Fruit fly (Drosophila melanogaster): ENCODE measurements around the gene wa-cup.

The wa-cup gene

DNA sequence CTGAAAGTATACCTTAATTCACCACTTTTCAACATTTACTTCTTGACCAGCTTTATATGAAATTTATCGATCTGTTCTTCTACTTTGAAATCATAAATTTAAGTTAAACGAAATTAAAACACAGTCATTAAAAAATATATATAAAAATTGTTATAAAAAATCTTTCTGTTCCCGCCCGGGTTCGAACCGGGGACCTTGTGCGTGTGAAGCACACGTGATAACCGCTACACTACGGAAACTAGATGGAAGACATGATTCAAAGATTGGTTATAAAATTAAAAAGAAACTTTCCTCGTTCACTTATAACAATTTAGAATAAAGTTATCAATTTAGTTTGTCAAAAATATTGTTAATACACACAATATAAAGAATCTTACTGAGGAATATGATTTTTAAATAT, 51.3 kb downstream of the wa-cup start:
- TF ChIP-seq D1 (tag; optimal IDR thresholded peaks at IDR 0.05) (no peak), Pif1B (GFP tag; optimal IDR thresholded peaks at IDR 0.05) (no peak), Ets98B (GFP tag; IDR thresholded peaks at IDR 0.05) (no peak), CG8301 (tag; optimal IDR thresholded peaks at IDR 0.05) (no peak), CG17806 (tag; optimal IDR thresholded peaks at IDR 0.05) (no peak), CG8159 (tag; optimal IDR thresholded peaks at IDR 0.05) (no peak), CG4496 (GFP tag; IDR thresholded peaks at IDR 0.05) (no peak), CG34367 (tag; optimal IDR thresholded peaks at IDR 0.05) (no peak), EcR (GFP tag; optimal IDR thresholded peaks at IDR 0.05) (no peak), CG32121 (GFP tag; IDR thresholded peaks at IDR 0.05) (no peak), CG13204 (GFP tag; optimal IDR thresholded peaks at IDR 0.05) (no peak), Pif1A (GFP tag; optimal IDR thresholded peaks at IDR 0.05) (no peak), CG14655 (GFP tag; optimal IDR thresholded peaks at IDR 0.05) (no peak)
